Worm (Caenorhabditis elegans): ENCODE results near the gene C07G1.15.

C07G1.15 gene

ce11 chrIV:8208855-8209254 lies 39.1 kb downstream of the C07G1.15 start:
- TF ChIP-seq pag-3 (tag; optimal IDR thresholded peaks at IDR 0.05; ENCODE audit: borderline replicate concordance) (no peak), K09A11.1 (tag; optimal IDR thresholded peaks at IDR 0.05; ENCODE audit: insufficient read depth) (no peak), gmeb-2 (tag; optimal IDR thresholded peaks at IDR 0.05) (no peak), Y22D7AL.16 (tag; optimal IDR thresholded peaks at IDR 0.05) (no peak)

ce11 chrIV:8210300-8210699 lies 40.5 kb downstream of the C07G1.15 start, which contains the start of gene C07G1.6:
TSS of gene C07G1.6 (minus strand) at chrIV:8210400.
- no peak for TF ChIP-seq fax-1 (tag; optimal IDR thresholded peaks at IDR 0.05)
- TF ChIP-seq che-1 (tag; optimal IDR thresholded peaks at IDR 0.05) = no peak
- no peak for TF ChIP-seq tbx-7 (tag; optimal IDR thresholded peaks at IDR 0.05)
- no peak for TF ChIP-seq ceh-34 (tag; optimal IDR thresholded peaks at IDR 0.05)
- no peak for TF ChIP-seq T23F11.4 (GFP tag; optimal IDR thresholded peaks at IDR 0.05)
- no peak for TF ChIP-seq unc-55 (GFP tag; optimal IDR thresholded peaks at IDR 0.05)
- no peak for TF ChIP-seq ets-4 (tag; optimal IDR thresholded peaks at IDR 0.05)
- TF ChIP-seq F13H6.1 (tag; optimal IDR thresholded peaks at IDR 0.05) = no peak
- no peak for TF ChIP-seq ceh-30 (tag; optimal IDR thresholded peaks at IDR 0.05)
- TF ChIP-seq npax-4 (tag; optimal IDR thresholded peaks at IDR 0.05) = no peak
- TF ChIP-seq unc-86 (tag; optimal IDR thresholded peaks at IDR 0.05) = no peak
- TF ChIP-seq pros-1 (tag; optimal IDR thresholded peaks at IDR 0.05) = no peak
- no peak for TF ChIP-seq hlh-6 (tag; optimal IDR thresholded peaks at IDR 0.05)
- TF ChIP-seq nhr-11 (tag; optimal IDR thresholded peaks at IDR 0.05) = no peak
- no peak for TF ChIP-seq nfya-1 (tag; optimal IDR thresholded peaks at IDR 0.05)
- no peak for TF ChIP-seq dmd-4 (tag; optimal IDR thresholded peaks at IDR 0.05; ENCODE audit: borderline replicate concordance)
- no peak for TF ChIP-seq ref-2 (tag; optimal IDR thresholded peaks at IDR 0.05)
- TF ChIP-seq ttx-3 (tag; optimal IDR thresholded peaks at IDR 0.05) = no peak
- TF ChIP-seq lim-6 (tag; optimal IDR thresholded peaks at IDR 0.05) = no peak
- no peak for TF ChIP-seq Y22D7AL.16 (tag; optimal IDR thresholded peaks at IDR 0.05)

ce11 chrIV:8211747-8212146 lies 42.0 kb downstream of the C07G1.15 start, which contains the start of gene C07G1.7:
TSS of gene C07G1.7 (minus strand) at chrIV:8211847.
- TF ChIP-seq ceh-2 (tag; optimal IDR thresholded peaks at IDR 0.05) (no peak), hlh-30 (tag; optimal IDR thresholded peaks at IDR 0.05; ENCODE audit: insufficient read depth) (no peak), mec-3 (tag; optimal IDR thresholded peaks at IDR 0.05; ENCODE audit: borderline replicate concordance) (no peak), lin-11 (tag; optimal IDR thresholded peaks at IDR 0.05) (no peak), sox-4 (tag; optimal IDR thresholded peaks at IDR 0.05) (no peak), C38D4.7 (GFP tag; optimal IDR thresholded peaks at IDR 0.05) (no peak), ama-1 (optimal IDR thresholded peaks at IDR 0.05) (no peak), sdc-2 (tag; optimal IDR thresholded peaks at IDR 0.05) (no peak), nhr-232 (tag; optimal IDR thresholded peaks at IDR 0.05) (no peak), ceh-31 (tag; optimal IDR thresholded peaks at IDR 0.05) (no peak), ceh-6 (GFP tag; optimal IDR thresholded peaks at IDR 0.05) (no peak), ceh-34 (tag; optimal IDR thresholded peaks at IDR 0.05) (no peak), hlh-6 (tag; optimal IDR thresholded peaks at IDR 0.05) (no peak), rnt-1 (tag; optimal IDR thresholded peaks at IDR 0.05) (no peak), pax-1 (tag; optimal IDR thresholded peaks at IDR 0.05) (no peak), lim-6 (tag; optimal IDR thresholded peaks at IDR 0.05) (no peak), tbx-2 (tag; optimal IDR thresholded peaks at IDR 0.05) (no peak)
